Fruit fly (Drosophila melanogaster) whole organism, embryonic: ENCODE data around the gene Shmt.

Experiments used
- Ada2b ChIP-seq: fragments of 200-800 bp; sonication (Bioruptor generic); IDR thresholded peaks from 2 replicates; pipeline ENCODE4 v1.3.6; 2022; ENCODE audit warnings: missing biosample characterization, missing genetic modification characterization
- Blimp-1 ChIP-seq: fragments of 200-800 bp; sonication (Bioruptor generic); optimal IDR thresholded peaks from 3 replicates; lab custom pipeline; 2018; ENCODE audit warnings: missing biosample characterization, missing genetic modification characterization, mild to moderate bottlenecking, moderate library complexity, missing genetic modification reagents
- CG10321 ChIP-seq: fragments of 200-800 bp; sonication (Bioruptor generic); IDR thresholded peaks from 2 replicates; pipeline ENCODE4 v1.3.6; 2022; ENCODE audit warnings: missing biosample characterization, missing genetic modification characterization
- CG12155 ChIP-seq: fragments of 200-800 bp; sonication (Bioruptor generic); optimal IDR thresholded peaks from 3 replicates; lab custom pipeline; 2016; ENCODE audit warnings: missing biosample characterization, missing genetic modification characterization
- CG12942 ChIP-seq: fragments of 200-800 bp; sonication (Bioruptor generic); optimal IDR thresholded peaks from 3 replicates; lab custom pipeline; 2016; ENCODE audit warnings: missing biosample characterization, missing genetic modification characterization
- CG14014 ChIP-seq: fragments of 200-800 bp; sonication (Bioruptor generic); IDR thresholded peaks from 2 replicates; pipeline ENCODE4 v1.3.6; 2022; ENCODE audit warnings: missing biosample characterization, missing genetic modification characterization
- CG15514 ChIP-seq: fragments of 200-800 bp; sonication (Bioruptor generic); optimal IDR thresholded peaks from 3 replicates; lab custom pipeline; 2017; ENCODE audit warnings: missing biosample characterization, missing genetic modification characterization, mild to moderate bottlenecking, moderate library complexity, missing genetic modification reagents
- CG1647 ChIP-seq: fragments of 200-800 bp; sonication (Bioruptor generic); optimal IDR thresholded peaks from 3 replicates; lab custom pipeline; 2016; ENCODE audit warnings: missing biosample characterization, missing genetic modification characterization
- CG17186 ChIP-seq: fragments of 200-800 bp; sonication (Bioruptor generic); optimal IDR thresholded peaks from 3 replicates; lab custom pipeline; 2017; ENCODE audit warnings: missing biosample characterization, missing genetic modification reagents, missing genetic modification characterization
- CG17361 ChIP-seq: fragments of 200-800 bp; sonication (Bioruptor generic); IDR thresholded peaks from 3 replicates; pipeline ENCODE4 v1.3.6; 2022; ENCODE audit warnings: missing biosample characterization, missing genetic modification characterization
- CG17568 ChIP-seq: fragments of 200-800 bp; sonication (Bioruptor generic); optimal IDR thresholded peaks from 2 replicates; lab custom pipeline; 2018; ENCODE audit warnings: missing biosample characterization, mild to moderate bottlenecking, missing genetic modification characterization, moderate library complexity
- CG2712 ChIP-seq: fragments of 200-800 bp; optimal IDR thresholded peaks from 3 replicates; lab custom pipeline; 2019; ENCODE audit warnings: missing biosample characterization, mild to moderate bottlenecking, missing genetic modification characterization, moderate library complexity
- CG31365 ChIP-seq: fragments of 200-800 bp; sonication (Bioruptor generic); optimal IDR thresholded peaks from 2 replicates; lab custom pipeline; 2018; ENCODE audit warnings: missing biosample characterization, mild to moderate bottlenecking, missing genetic modification characterization
- CG5953 ChIP-seq: fragments of 200-800 bp; sonication (Bioruptor generic); IDR thresholded peaks from 2 replicates; pipeline ENCODE4 v1.3.6; 2022; ENCODE audit warnings: missing biosample characterization, missing genetic modification characterization
- CG6654 ChIP-seq: fragments of 200-800 bp; sonication (Bioruptor generic); optimal IDR thresholded peaks from 2 replicates; lab custom pipeline; 2017; ENCODE audit warnings: missing biosample characterization, mild to moderate bottlenecking, missing genetic modification characterization
- CG6854 ChIP-seq: fragments of 200-800 bp; sonication (Bioruptor generic); optimal IDR thresholded peaks from 3 replicates; lab custom pipeline; 2017; ENCODE audit warnings: missing biosample characterization, mild to moderate bottlenecking, missing genetic modification characterization
- CG9876 ChIP-seq: fragments of 200-800 bp; sonication (Bioruptor generic); optimal IDR thresholded peaks from 2 replicates; lab custom pipeline; 2016; ENCODE audit warnings: missing biosample characterization, missing genetic modification characterization
- CG9932 ChIP-seq: fragments of 200-800 bp; sonication (Bioruptor generic); IDR thresholded peaks from 2 replicates; pipeline ENCODE4 v1.3.6; 2022; ENCODE audit warnings: missing biosample characterization, missing genetic modification characterization
- Camta ChIP-seq: fragments of 200-800 bp; sonication (Bioruptor generic); optimal IDR thresholded peaks from 2 replicates; lab custom pipeline; 2016; ENCODE audit warnings: missing biosample characterization, missing genetic modification characterization
- CoRest ChIP-seq: fragments of 200-800 bp; sonication (Bioruptor generic); optimal IDR thresholded peaks from 3 replicates; lab custom pipeline; 2018; ENCODE audit warnings: missing biosample characterization, mild to moderate bottlenecking, missing genetic modification characterization, moderate library complexity
- Dref ChIP-seq: fragments of 200-800 bp; sonication (Bioruptor generic); IDR thresholded peaks from 2 replicates; pipeline ENCODE4 v1.3.6; 2022; ENCODE audit warnings: missing biosample characterization, missing genetic modification characterization
- H15 ChIP-seq: fragments of 200-800 bp; sonication (Bioruptor generic); IDR thresholded peaks from 3 replicates; pipeline ENCODE4 v1.3.6; 2022; ENCODE audit warnings: missing biosample characterization, missing genetic modification characterization
- H2.0 ChIP-seq: fragments of 200-800 bp; sonication (Bioruptor generic); IDR thresholded peaks from 2 replicates; pipeline ENCODE4 v1.3.6; 2022; ENCODE audit warnings: missing biosample characterization, missing genetic modification characterization
- HLHmδ ChIP-seq: fragments of 200-800 bp; sonication (Bioruptor generic); optimal IDR thresholded peaks from 2 replicates; lab custom pipeline; 2018; ENCODE audit warnings: missing biosample characterization, mild to moderate bottlenecking, missing genetic modification characterization, moderate library complexity
- MESR4 ChIP-seq: fragments of 200-800 bp; sonication (Bioruptor generic); optimal IDR thresholded peaks from 2 replicates; lab custom pipeline; 2018; ENCODE audit warnings: missing biosample characterization, mild to moderate bottlenecking, missing genetic modification characterization, moderate library complexity
- Myb ChIP-seq: fragments of 200-800 bp; sonication (Bioruptor generic); optimal IDR thresholded peaks from 2 replicates; lab custom pipeline; 2016; ENCODE audit warnings: missing biosample characterization, missing genetic modification characterization
- Nf-YC ChIP-seq: fragments of 200-800 bp; optimal IDR thresholded peaks from 3 replicates; lab custom pipeline; 2019; ENCODE audit warnings: missing biosample characterization, mild to moderate bottlenecking, missing genetic modification characterization, moderate library complexity
- Side ChIP-seq: fragments of 200-800 bp; sonication (Bioruptor generic); optimal IDR thresholded peaks from 2 replicates; lab custom pipeline; 2016; ENCODE audit warnings: missing biosample characterization, missing genetic modification characterization
- Sin3A ChIP-seq: fragments of >200 bp; optimal IDR thresholded peaks from 2 replicates; lab custom pipeline; 2018
- Six4 ChIP-seq: fragments of 200-800 bp; sonication (Bioruptor generic); optimal IDR thresholded peaks from 2 replicates; lab custom pipeline; 2016; ENCODE audit warnings: missing biosample characterization, missing genetic modification characterization
- aop ChIP-seq: fragments of 200-800 bp; sonication (Bioruptor generic); IDR thresholded peaks from 2 replicates; pipeline ENCODE4 v1.3.6; 2022; ENCODE audit warnings: missing biosample characterization, missing genetic modification characterization
- chm ChIP-seq: fragments of 200-800 bp; sonication (Bioruptor generic); IDR thresholded peaks from 2 replicates; pipeline ENCODE4 v1.3.6; 2022; ENCODE audit warnings: missing biosample characterization, missing genetic modification characterization
- emc ChIP-seq: fragments of 200-800 bp; sonication (Bioruptor generic); optimal IDR thresholded peaks from 2 replicates; lab custom pipeline; 2016; ENCODE audit warnings: missing biosample characterization, missing genetic modification characterization
- fd102C ChIP-seq: fragments of 200-800 bp; sonication (Bioruptor generic); optimal IDR thresholded peaks from 2 replicates; lab custom pipeline; 2018; ENCODE audit warnings: missing biosample characterization, mild to moderate bottlenecking, missing genetic modification characterization, moderate library complexity
- fd96Cb ChIP-seq: fragments of 200-800 bp; sonication (Bioruptor generic); optimal IDR thresholded peaks from 2 replicates; lab custom pipeline; 2018; ENCODE audit warnings: missing biosample characterization, mild to moderate bottlenecking, missing genetic modification characterization, moderate library complexity
- gce ChIP-seq: fragments of 200-800 bp; sonication (Bioruptor generic); IDR thresholded peaks from 3 replicates; pipeline ENCODE4 v1.3.6; 2022; ENCODE audit warnings: missing biosample characterization, missing genetic modification characterization
- gcm2 ChIP-seq: fragments of 200-800 bp; sonication (Bioruptor generic); optimal IDR thresholded peaks from 2 replicates; lab custom pipeline; 2016; ENCODE audit warnings: missing biosample characterization, missing genetic modification characterization
- gsb-n ChIP-seq: fragments of 200-800 bp; sonication (Bioruptor generic); optimal IDR thresholded peaks from 3 replicates; lab custom pipeline; 2018; ENCODE audit warnings: missing biosample characterization, mild to moderate bottlenecking, missing genetic modification characterization
- h ChIP-seq: fragments of >200 bp; optimal IDR thresholded peaks from 2 replicates; lab custom pipeline; 2017
- hbn ChIP-seq: fragments of 200-800 bp; sonication (Bioruptor generic); IDR thresholded peaks from 2 replicates; pipeline ENCODE4 v1.3.6; 2022; ENCODE audit warnings: missing biosample characterization, missing genetic modification characterization; ENCODE audit not compliant: partially characterized antibody
- hkb ChIP-seq, 2 experiments: fragments of 200-800 bp in 1 of 2; fragments of >200 bp in 1 of 2; sonication (Bioruptor generic) in 1 of 2; IDR thresholded peaks in 1 of 2; optimal IDR thresholded peaks in 1 of 2; 2 replicates each; pipeline versions ENCODE4 v1.3.6 to Lab custom; 2017 to 2022; ENCODE audit warnings: missing biosample characterization in 1 of 2, missing genetic modification characterization in 1 of 2
- hth ChIP-seq: fragments of >200 bp; optimal IDR thresholded peaks from 2 replicates; lab custom pipeline; 2017; ENCODE audit warnings: inconsistent platforms
- inv ChIP-seq: fragments of 200-800 bp; sonication (Bioruptor generic); IDR thresholded peaks from 2 replicates; pipeline ENCODE4 v1.3.6; 2022; ENCODE audit warnings: missing biosample characterization, missing genetic modification characterization; ENCODE audit not compliant: partially characterized antibody
- kay ChIP-seq: fragments of 200-800 bp; sonication (Bioruptor generic); optimal IDR thresholded peaks from 2 replicates; lab custom pipeline; 2016; ENCODE audit warnings: missing biosample characterization, missing genetic modification characterization
- kni ChIP-seq: fragments of 200-800 bp; sonication (Bioruptor generic); optimal IDR thresholded peaks from 3 replicates; lab custom pipeline; 2017; ENCODE audit warnings: mild to moderate bottlenecking, missing biosample characterization, missing genetic modification reagents, missing genetic modification characterization
- nom ChIP-seq: fragments of 200-800 bp; sonication (Bioruptor generic); optimal IDR thresholded peaks from 2 replicates; lab custom pipeline; 2017; ENCODE audit warnings: missing biosample characterization, missing genetic modification characterization, mild to moderate bottlenecking, moderate library complexity, missing genetic modification reagents
- oc ChIP-seq: fragments of 200-800 bp; sonication (Bioruptor generic); optimal IDR thresholded peaks from 2 replicates; lab custom pipeline; 2018; ENCODE audit warnings: missing biosample characterization, mild to moderate bottlenecking, missing genetic modification characterization, moderate library complexity
- run ChIP-seq: fragments of 200-800 bp; sonication (Bioruptor generic); optimal IDR thresholded peaks from 3 replicates; lab custom pipeline; 2018; ENCODE audit warnings: missing biosample characterization, mild to moderate bottlenecking, missing genetic modification characterization
- tna ChIP-seq: fragments of 200-800 bp; sonication (Bioruptor generic); IDR thresholded peaks from 2 replicates; pipeline ENCODE4 v1.3.6; 2022; ENCODE audit warnings: missing biosample characterization, missing genetic modification characterization; ENCODE audit not compliant: partially characterized antibody
- usp ChIP-seq: fragments of >200 bp; optimal IDR thresholded peaks from 2 replicates; lab custom pipeline; 2017; ENCODE audit warnings: missing biosample characterization, missing genetic modification characterization

The Shmt gene

dm6 chrX:5886764-5887555 is 29.6 kb downstream of the Shmt start (continued):
- TF ChIP-seq CG6654 (GFP tag; lab: Kevin White, UChicago) (no peak), CG17186 (GFP tag; lab: Kevin White, UChicago) (no peak), gsb-n (tag; lab: Kevin White, UChicago) (peak; percentile 24), Nf-YC (tag; lab: Kevin White, UChicago) (no peak), Ada2b (GFP tag; lab: Robert Waterston, UW) (no peak), Blimp-1 (GFP tag; lab: Kevin White, UChicago) (no peak), HLHmδ (peak; percentile 22), kni (peak; percentile 64), CG6854 (GFP tag; lab: Kevin White, UChicago) (no peak), kay (GFP tag; lab: Kevin White, UChicago) (no peak), h (no peak), usp (GFP tag; lab: Kevin White, UChicago) (no peak), MESR4 (GFP tag; lab: Kevin White, UChicago) (no peak), oc (tag; lab: Kevin White, UChicago) (peak; percentile 57), Sin3A (lab: Kevin White, UChicago) (no peak), CG12155 (GFP tag; lab: Kevin White, UChicago) (no peak), CoRest (tag; lab: Kevin White, UChicago) (no peak), H2.0 (no peak), Myb (no peak), aop (no peak), CG31365 (no peak), gce (GFP tag; lab: Robert Waterston, UW) (0 out of 3 replicates have a peak, but pooled peaks have one; percentile 13), inv (GFP tag; lab: Robert Waterston, UW) (no peak), hbn (GFP tag; lab: Robert Waterston, UW) (no peak), Camta (GFP tag; lab: Kevin White, UChicago) (no peak), CG17361 (GFP tag; lab: Robert Waterston, UW) (peak; percentile 27; the same call in 1 of the 3 replicates), tna (GFP tag; lab: Robert Waterston, UW) (no peak), emc (GFP tag; lab: Kevin White, UChicago) (no peak), chm (peak; percentile 38; the same call in 1 of the 2 replicates), CG17568 (GFP tag; lab: Kevin White, UChicago) (no peak), nom (GFP tag; lab: Kevin White, UChicago) (peak; percentile 60), H15 (GFP tag; lab: Robert Waterston, UW) (no peak), Dref (GFP tag; lab: Robert Waterston, UW) (no peak), fd102C (GFP tag; lab: Kevin White, UChicago) (no peak), run (tag; lab: Kevin White, UChicago) (no peak), CG1647 (GFP tag; lab: Kevin White, UChicago) (no peak), CG9932 (GFP tag; lab: Robert Waterston, UW) (0 out of 2 replicates have a peak, but pooled peaks have one; percentile 31), CG9876 (GFP tag; lab: Kevin White, UChicago) (no peak), Six4 (GFP tag; lab: Kevin White, UChicago) (no peak), hkb (optimal IDR thresholded peaks at IDR 0.05; lab: Kevin White, UChicago) (no peak), hkb (GFP tag; IDR thresholded peaks at IDR 0.05; lab: Robert Waterston, UW) (0 out of 2 replicates have a peak, but pooled peaks have one; percentile 29), CG2712 (tag; lab: Kevin White, UChicago) (peak; percentile 55), CG5953 (GFP tag; lab: Robert Waterston, UW) (no peak), CG10321 (0 out of 2 replicates have a peak, but pooled peaks have one; percentile 11), Side (GFP tag; lab: Kevin White, UChicago) (peak; percentile 1), CG14014 (no peak), hth (no peak), CG12942 (no peak), fd96Cb (tag; lab: Kevin White, UChicago) (no peak), gcm2 (no peak), CG15514 (peak; percentile 2)
